Fruit fly (Drosophila melanogaster): ENCODE data around the gene Nuf2.

Gene Nuf2

DNA sequence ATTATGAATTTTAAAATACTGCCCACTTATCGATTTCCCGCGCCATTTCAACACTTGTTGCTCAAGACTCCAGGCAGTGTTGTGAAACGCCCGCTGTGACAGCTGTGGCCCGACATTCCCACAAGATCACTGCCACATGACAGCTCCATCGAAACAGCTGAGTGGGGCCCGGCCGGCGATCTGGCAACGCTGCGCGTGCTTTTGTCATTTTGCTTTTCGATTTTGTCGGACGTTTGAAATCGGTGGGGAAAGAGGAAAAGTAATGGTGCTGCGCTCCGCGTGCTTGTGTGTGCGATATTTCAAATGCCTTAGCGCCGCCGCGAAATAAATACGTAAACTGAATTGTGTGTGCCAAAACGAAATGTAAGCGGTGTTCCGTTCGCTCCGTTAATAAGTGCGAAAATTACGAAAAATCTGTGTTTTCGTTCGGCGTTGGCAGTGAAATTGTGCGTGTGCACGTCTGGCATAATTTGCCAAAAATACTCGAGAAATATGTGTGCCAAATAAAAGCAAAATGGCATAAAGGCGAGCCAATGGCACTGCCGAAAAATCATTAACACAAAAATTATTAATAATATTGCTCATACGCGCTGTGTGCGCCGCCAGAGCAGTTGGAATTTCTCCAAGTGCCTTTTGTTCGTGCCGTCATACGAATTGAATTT is 23.4 kb downstream of the Nuf2 start (continued):
- TF ChIP-seq Lhr (GFP tag; optimal IDR thresholded peaks at IDR 0.05) (peak; percentile 73), CG13287 (GFP tag; IDR thresholded peaks at IDR 0.05; ENCODE audit: partially characterized antibody) (peak; percentile 85), fd3F (GFP tag; optimal IDR thresholded peaks at IDR 0.05) (peak; percentile 5), CG34224 (GFP tag; IDR thresholded peaks at IDR 0.05; ENCODE audit: partially characterized antibody) (peak; percentile 71), nerfin-1 (tag; optimal IDR thresholded peaks at IDR 0.05) (peak; percentile 35), wor (GFP tag; IDR thresholded peaks at IDR 0.05) (no peak), CG17912 (GFP tag; optimal IDR thresholded peaks at IDR 0.05) (peak; percentile 55), CG17186 (GFP tag; optimal IDR thresholded peaks at IDR 0.05) (peak; percentile 83), CG43689 (GFP tag; IDR thresholded peaks at IDR 0.05) (no peak), tna (GFP tag; IDR thresholded peaks at IDR 0.05; ENCODE audit: partially characterized antibody) (no peak), peb (GFP tag; IDR thresholded peaks at IDR 0.05) (no peak), Bdp1 (GFP tag; optimal IDR thresholded peaks at IDR 0.05) (peak; percentile 9), lov (optimal IDR thresholded peaks at IDR 0.05) (no peak), lov (GFP tag; IDR thresholded peaks at IDR 0.05) (0 out of 3 replicates have a peak, but pooled peaks have one; percentile 59), al (GFP tag; IDR thresholded peaks at IDR 0.05) (peak; percentile 36), CG4707 (GFP tag; optimal IDR thresholded peaks at IDR 0.05) (peak; percentile 13), Sin3A (optimal IDR thresholded peaks at IDR 0.05) (peak; percentile 44), CG32767 (GFP tag; IDR thresholded peaks at IDR 0.05) (peak; percentile 27; the same call in 1 of the 2 replicates), ab (GFP tag; optimal IDR thresholded peaks at IDR 0.05) (no peak), chif (GFP tag; optimal IDR thresholded peaks at IDR 0.05) (peak in 1 of 2 experiments; percentile 2), ase (GFP tag; IDR thresholded peaks at IDR 0.05) (peak; percentile 51; the same call in 1 of the 3 replicates), CG5180 (GFP tag; optimal IDR thresholded peaks at IDR 0.05) (peak; percentile 14), E2f1 (GFP tag; IDR thresholded peaks at IDR 0.05) (peak; percentile 6), CG6813 (GFP tag; optimal IDR thresholded peaks at IDR 0.05) (peak; percentile 59), Bteb2 (GFP tag; optimal IDR thresholded peaks at IDR 0.05) (no peak), wdn (GFP tag; IDR thresholded peaks at IDR 0.05) (peak; percentile 52; the same call in 1 of the 2 replicates), Jarid2 (GFP tag; optimal IDR thresholded peaks at IDR 0.05) (peak; percentile 48), ERR (GFP tag; optimal IDR thresholded peaks at IDR 0.05) (peak; percentile 28), Adf1 (GFP tag; IDR thresholded peaks at IDR 0.05) (peak; percentile 66), CG10959 (GFP tag; IDR thresholded peaks at IDR 0.05) (no peak), CG3281 (GFP tag; optimal IDR thresholded peaks at IDR 0.05) (peak; percentile 51), tin (GFP tag; optimal IDR thresholded peaks at IDR 0.05) (no peak), CG12155 (GFP tag; optimal IDR thresholded peaks at IDR 0.05) (peak; percentile 0), amos (GFP tag; IDR thresholded peaks at IDR 0.05; ENCODE audit: partially characterized antibody) (peak; percentile 68; the same call in 1 of the 2 replicates), phol (tag; optimal IDR thresholded peaks at IDR 0.05) (peak; percentile 21), lab (GFP tag; optimal IDR thresholded peaks at IDR 0.05) (peak; percentile 83), CTCF (GFP tag; optimal IDR thresholded peaks at IDR 0.05) (no peak), rib (GFP tag; IDR thresholded peaks at IDR 0.05) (peak; percentile 47; the same call in 1 of the 2 replicates), Pdp1 (GFP tag; optimal IDR thresholded peaks at IDR 0.05) (peak; percentile 11 to 26), exex (tag; optimal IDR thresholded peaks at IDR 0.05) (peak; percentile 12), CG10462 (GFP tag; optimal IDR thresholded peaks at IDR 0.05) (no peak), zf30C (GFP tag; optimal IDR thresholded peaks at IDR 0.05) (peak; percentile 9), maf-S (GFP tag; optimal IDR thresholded peaks at IDR 0.05) (no peak), CG10431 (GFP tag; optimal IDR thresholded peaks at IDR 0.05) (no peak), CG33557 (GFP tag; optimal IDR thresholded peaks at IDR 0.05) (peak; percentile 10), CG8281 (tag; optimal IDR thresholded peaks at IDR 0.05) (no peak), cwo (GFP tag; optimal IDR thresholded peaks at IDR 0.05) (no peak), Gsc (GFP tag; IDR thresholded peaks at IDR 0.05) (no peak), CG6765 (GFP tag; optimal IDR thresholded peaks at IDR 0.05) (peak; percentile 68), CG3407 (GFP tag; optimal IDR thresholded peaks at IDR 0.05) (no peak)

Data from whole organism, embryonic.